Fruit fly (Drosophila melanogaster) whole organism, prepupa: ENCODE results near the gene CG18581.

ENCODE experiments used
- Blimp-1 ChIP-seq: fragments of 200-800 bp; sonication (Bioruptor generic); optimal IDR thresholded peaks from 3 replicates; lab custom pipeline; 2017; ENCODE audit warnings: missing biosample characterization, missing genetic modification characterization, mild to moderate bottlenecking, moderate library complexity, missing genetic modification reagents
- CG11902 ChIP-seq: fragments of 200-800 bp; sonication (Bioruptor generic); optimal IDR thresholded peaks from 3 replicates; lab custom pipeline; 2016; ENCODE audit warnings: missing biosample characterization, missing genetic modification characterization
- Eip93F ChIP-seq: fragments of 200-800 bp; sonication (Bioruptor generic); optimal IDR thresholded peaks from 2 replicates; lab custom pipeline; 2016; ENCODE audit warnings: missing biosample characterization, mild to moderate bottlenecking, missing genetic modification characterization
- salr ChIP-seq, 2 experiments: fragments of 200-800 bp; sonication (Bioruptor generic); optimal IDR thresholded peaks; 3 replicates each; lab custom pipeline; 2016 to 2018; ENCODE audit warnings: missing biosample characterization in 2 of 2, missing genetic modification characterization in 2 of 2, mild to moderate bottlenecking in 1 of 2

DNA sequence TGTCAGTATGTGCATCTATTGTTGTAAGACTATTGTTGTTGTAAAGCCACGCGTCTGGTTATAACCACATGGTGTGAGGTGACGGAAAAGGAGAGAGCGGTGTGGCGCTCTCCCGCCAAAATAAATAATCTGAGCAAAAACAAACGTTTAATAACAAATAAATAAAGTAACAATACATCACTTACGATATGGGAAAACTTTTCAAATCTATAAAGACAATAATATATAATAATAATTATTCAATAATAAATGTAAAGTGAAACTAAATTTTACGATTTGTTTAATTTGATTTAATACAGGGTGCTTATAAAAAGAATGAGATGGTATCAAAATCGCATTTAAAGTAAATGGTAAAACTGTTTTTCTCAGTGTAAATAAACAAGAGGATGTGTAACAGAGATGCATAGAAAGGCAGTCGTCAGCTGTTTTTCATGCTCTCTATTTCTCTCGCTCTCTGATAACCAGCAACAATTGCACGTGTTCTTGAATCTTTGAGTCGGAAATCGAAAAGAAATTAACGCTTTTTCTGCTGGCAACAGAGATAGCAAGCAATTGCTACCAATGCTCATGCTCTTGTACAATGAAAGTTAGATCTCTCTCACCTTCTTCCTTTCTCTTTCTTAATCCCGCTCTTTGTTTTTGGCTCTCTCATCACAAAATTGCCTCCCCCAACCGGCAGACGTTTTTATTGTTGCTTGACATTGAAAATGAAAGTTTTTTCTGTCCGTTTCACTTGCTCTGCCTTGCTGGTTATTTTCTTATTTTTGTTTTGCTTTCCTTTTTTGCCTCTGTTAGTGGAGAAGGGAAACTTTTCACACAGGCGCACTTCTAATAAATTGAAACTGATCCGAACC lies 48.9 kb upstream of the CG18581 start:
- TF ChIP-seq salr (GFP tag; optimal IDR thresholded peaks at IDR 0.05; lab: Kevin White, UChicago) (peak in 1 of 2 experiments; percentile 84), Eip93F (GFP tag; lab: Kevin White, UChicago) (no peak), CG11902 (GFP tag; lab: Kevin White, UChicago) (no peak), Blimp-1 (GFP tag; lab: Kevin White, UChicago) (peak; percentile 94)
